Worm (Caenorhabditis elegans) whole organism, L4/young adult: Measurements from ENCODE around the gene M163.21.

Source experiments
- W03F9.2 ChIP-seq: fragments of 150-350 bp; optimal IDR thresholded peaks from 2 replicates; lab custom pipeline; 2014; ENCODE audit warnings: missing biosample characterization, missing genetic modification characterization
- dao-5 ChIP-seq: sonication (generic microtip); optimal IDR thresholded peaks from 2 replicates; lab custom pipeline; 2016; ENCODE audit warnings: missing genotype, missing genetic modification characterization, moderate library complexity, missing compliant biosample characterization
- him-1 ChIP-seq: sonication (generic microtip); optimal IDR thresholded peaks from 2 replicates; lab custom pipeline; 2016; ENCODE audit warnings: missing genotype, missing genetic modification reagents, missing genetic modification characterization, missing compliant biosample characterization

DNA sequence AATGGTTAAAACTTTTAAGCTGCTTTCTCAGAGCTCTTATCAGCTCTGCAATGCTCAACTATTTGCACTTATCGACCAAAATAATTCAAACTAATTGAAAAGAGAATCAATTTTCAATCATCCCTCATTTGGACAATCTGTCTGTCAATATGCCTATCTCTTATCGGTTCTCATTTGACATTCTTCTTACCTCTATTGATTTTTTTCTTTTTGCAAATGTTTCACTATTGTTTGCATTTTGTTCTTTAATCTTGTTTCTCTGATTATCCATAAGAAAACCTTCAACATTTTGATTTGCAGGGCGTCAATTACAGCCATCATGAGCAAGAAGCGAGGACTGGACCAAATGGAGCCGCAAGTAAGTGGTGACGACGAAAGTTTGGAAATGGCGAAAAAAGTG, 49.9 kb downstream of the M163.21 start, which contains the start of gene D1025.10:
- no peak for TF ChIP-seq him-1 (tag; lab: Kevin White, UChicago)
- no peak for TF ChIP-seq W03F9.2 (tag; lab: Kevin White, UChicago)
- TF ChIP-seq dao-5: no peak
